Fruit fly (Drosophila melanogaster) whole organism, adult: ENCODE results near the gene Rbp1-like.

Experiments
- CG11617 ChIP-seq: fragments of 200-800 bp; sonication (Bioruptor generic); optimal IDR thresholded peaks from 2 replicates; lab custom pipeline; 2017; ENCODE audit warnings: mild to moderate bottlenecking, missing biosample characterization, missing genetic modification reagents, missing genetic modification characterization
- CG12768 ChIP-seq: fragments of 200-800 bp; sonication (Bioruptor generic); optimal IDR thresholded peaks from 2 replicates; lab custom pipeline; 2017; ENCODE audit warnings: missing biosample characterization, missing genetic modification characterization, mild to moderate bottlenecking, moderate library complexity, missing genetic modification reagents
- CG14711 ChIP-seq: fragments of 200-800 bp; sonication (Bioruptor generic); optimal IDR thresholded peaks from 2 replicates; lab custom pipeline; 2018; ENCODE audit warnings: missing biosample characterization, mild to moderate bottlenecking, missing genetic modification characterization, moderate library complexity
- CG33017 ChIP-seq: fragments of 200-800 bp; sonication (Bioruptor generic); optimal IDR thresholded peaks from 2 replicates; lab custom pipeline; 2018; ENCODE audit warnings: missing biosample characterization, mild to moderate bottlenecking, missing genetic modification characterization, moderate library complexity
- CG7101 ChIP-seq: fragments of 200-800 bp; sonication (Bioruptor generic); optimal IDR thresholded peaks from 2 replicates; lab custom pipeline; 2018; ENCODE audit warnings: missing biosample characterization, mild to moderate bottlenecking, missing genetic modification characterization, moderate library complexity
- Clk ChIP-seq: fragments of 200-800 bp; sonication (Bioruptor generic); optimal IDR thresholded peaks from 2 replicates; lab custom pipeline; 2017; ENCODE audit warnings: missing biosample characterization, missing genetic modification characterization
- Crg-1 ChIP-seq: fragments of 200-800 bp; sonication (Bioruptor generic); optimal IDR thresholded peaks from 2 replicates; lab custom pipeline; 2016; ENCODE audit warnings: missing biosample characterization, missing genetic modification characterization
- Mnt ChIP-seq: fragments of 200-800 bp; sonication (Bioruptor generic); optimal IDR thresholded peaks from 2 replicates; lab custom pipeline; 2016; ENCODE audit warnings: missing biosample characterization, mild to moderate bottlenecking, missing genetic modification characterization
- bab1 ChIP-seq: fragments of 200-800 bp; sonication (Bioruptor generic); optimal IDR thresholded peaks from 3 replicates; lab custom pipeline; 2019; ENCODE audit warnings: missing biosample characterization, mild to moderate bottlenecking, missing genetic modification characterization, moderate library complexity
- cic ChIP-seq: fragments of 200-800 bp; sonication (Bioruptor generic); optimal IDR thresholded peaks from 2 replicates; lab custom pipeline; 2017; ENCODE audit warnings: missing biosample characterization, mild to moderate bottlenecking, missing genetic modification characterization, moderate library complexity
- cnc ChIP-seq, 2 experiments: fragments of >200 bp; optimal IDR thresholded peaks; 2 replicates each; lab custom pipeline; 2017
- kay ChIP-seq: fragments of 200-800 bp; sonication (Bioruptor generic); peaks from one replicate; lab custom pipeline; 2016; ENCODE audit warnings: missing biosample characterization, missing genetic modification characterization, borderline replicate concordance
- tj ChIP-seq: fragments of 200-800 bp; sonication (Bioruptor generic); optimal IDR thresholded peaks from 3 replicates; lab custom pipeline; 2017; ENCODE audit warnings: missing biosample characterization, mild to moderate bottlenecking, missing genetic modification characterization, moderate library complexity
- toe ChIP-seq: fragments of 200-800 bp; sonication (Bioruptor generic); optimal IDR thresholded peaks from 2 replicates; lab custom pipeline; 2016; ENCODE audit warnings: missing biosample characterization, missing genetic modification characterization

dm6 chrX:13384583-13385342 lies at the start of gene Rbp1-like, which contains the start of gene Tim9a:
- peak; percentile 47 for TF ChIP-seq CG33017 (tag; lab: Kevin White, UChicago)
- peak; percentile 76 for TF ChIP-seq Mnt
- TF ChIP-seq cic = peak; percentile 30
- peak; percentile 61 for TF ChIP-seq kay
- peak; percentile 43 for TF ChIP-seq bab1
- peak; percentile 57 for TF ChIP-seq toe
- peak; percentile 71 for TF ChIP-seq CG11617 (GFP tag; lab: Kevin White, UChicago)
- peak; percentile 78 for TF ChIP-seq CG14711
- no peak for TF ChIP-seq cnc (optimal IDR thresholded peaks at IDR 0.05; lab: Kevin White, UChicago)
- peak; percentile 76 for TF ChIP-seq CG7101 (tag; lab: Kevin White, UChicago)
- peak; percentile 81 for TF ChIP-seq Crg-1
- TF ChIP-seq tj = peak; percentile 91
- TF ChIP-seq Clk = no peak
- peak; percentile 45 for TF ChIP-seq CG12768 (GFP tag; lab: Kevin White, UChicago)
